Worm (Caenorhabditis elegans) whole organism, L4 larva: ENCODE measurements around the gene F44B9.10.

ENCODE experiments used
- D1046.2 ChIP-seq: fragments of 200-800 bp; sonication (Bioruptor generic); IDR thresholded peaks from 2 replicates; pipeline ENCODE4 v1.3.6; 2022; ENCODE audit warnings: missing genetic modification characterization, missing compliant biosample characterization
- F37D6.2 ChIP-seq: sonication (generic microtip); optimal IDR thresholded peaks from 2 replicates; lab custom pipeline; 2016; ENCODE audit warnings: mild to moderate bottlenecking, missing genetic modification characterization, missing compliant biosample characterization
- F44E2.7 ChIP-seq: fragments of 200-800 bp; sonication (Bioruptor generic); IDR thresholded peaks from 2 replicates; pipeline ENCODE4 v2.1.2; 2022; ENCODE audit warnings: missing genetic modification characterization, missing compliant biosample characterization
- R02D3.7 ChIP-seq: fragments of 150-350 bp; sonication (generic microtip); optimal IDR thresholded peaks from 3 replicates; lab custom pipeline; 2014; ENCODE audit warnings: missing biosample characterization, missing genetic modification characterization
- T20F7.1 ChIP-seq: fragments of 200-800 bp; sonication (Bioruptor generic); optimal IDR thresholded peaks from 2 replicates; lab custom pipeline; 2018; ENCODE audit warnings: mild to moderate bottlenecking, missing genetic modification characterization, missing compliant biosample characterization
- T26A8.4 ChIP-seq: fragments of 200-800 bp; sonication (Bioruptor generic); IDR thresholded peaks from 2 replicates; pipeline ENCODE4 v1.3.6; 2022; ENCODE audit warnings: missing genetic modification characterization, missing compliant biosample characterization
- Y105C5A.15 ChIP-seq: fragments of 200-800 bp; sonication (Bioruptor generic); IDR thresholded peaks from 2 replicates; pipeline ENCODE4 v1.3.6; 2022; ENCODE audit warnings: missing genetic modification characterization, missing compliant biosample characterization
- Y48G9A.11 ChIP-seq: fragments of 200-800 bp; sonication (Bioruptor generic); IDR thresholded peaks from 2 replicates; pipeline ENCODE4 v1.3.6; 2022; ENCODE audit warnings: missing genetic modification reagents, missing genetic modification characterization, missing compliant biosample characterization
- ZK546.5 ChIP-seq, 2 experiments: sonication (generic microtip); optimal IDR thresholded peaks; 2 replicates each; lab custom pipeline; 2017; ENCODE audit warnings: missing biosample characterization in 2 of 2, missing genetic modification characterization in 2 of 2
- aha-1 ChIP-seq: fragments of 150-350 bp; peaks from one replicate; lab custom pipeline; 2014; ENCODE audit warnings: missing biosample characterization, missing genetic modification characterization
- aly-2 ChIP-seq: sonication (generic microtip); optimal IDR thresholded peaks from 2 replicates; lab custom pipeline; 2018; ENCODE audit warnings: missing biosample characterization, missing genetic modification characterization
- ceh-28 ChIP-seq: fragments of 150-350 bp; optimal IDR thresholded peaks from 2 replicates; lab custom pipeline; 2014; ENCODE audit warnings: missing biosample characterization, missing genetic modification reagents, missing genetic modification characterization
- ceh-32 ChIP-seq: sonication (generic microtip); optimal IDR thresholded peaks from 2 replicates; lab custom pipeline; 2016; ENCODE audit warnings: mild to moderate bottlenecking, missing genetic modification characterization, missing compliant biosample characterization; ENCODE audit not compliant: poor library complexity
- ceh-82 ChIP-seq: sonication (generic microtip); optimal IDR thresholded peaks from 2 replicates; lab custom pipeline; 2017; ENCODE audit warnings: missing biosample characterization, missing genetic modification characterization
- ces-1 ChIP-seq: fragments of 150-350 bp; sonication (generic microtip); optimal IDR thresholded peaks from 4 replicates; lab custom pipeline; 2014; ENCODE audit warnings: missing biosample characterization, missing genetic modification reagents, missing genetic modification characterization
- ctbp-1 ChIP-seq: fragments of 200-800 bp; sonication (Bioruptor generic); IDR thresholded peaks from 2 replicates; pipeline ENCODE4 v1.3.6; 2022; ENCODE audit warnings: missing genetic modification reagents, missing genetic modification characterization, missing compliant biosample characterization
- daf-12 ChIP-seq: fragments of 150-350 bp; optimal IDR thresholded peaks from 2 replicates; lab custom pipeline; 2014; ENCODE audit warnings: missing biosample characterization, missing genetic modification reagents, missing genetic modification characterization
- daf-8 ChIP-seq: fragments of 200-800 bp; sonication (Bioruptor generic); IDR thresholded peaks from 2 replicates; pipeline ENCODE4 v1.3.6; 2022; ENCODE audit warnings: missing genetic modification characterization, missing compliant biosample characterization
- egl-43 ChIP-seq: fragments of 200-800 bp; sonication (Bioruptor generic); IDR thresholded peaks from 2 replicates; pipeline ENCODE4 v1.3.6; 2022; ENCODE audit warnings: missing genetic modification reagents, missing genetic modification characterization, missing compliant biosample characterization
- fkh-10 ChIP-seq: fragments of 150-350 bp; optimal IDR thresholded peaks from 2 replicates; lab custom pipeline; 2014; ENCODE audit warnings: missing biosample characterization, missing genetic modification reagents, missing genetic modification characterization
- gei-8 ChIP-seq: fragments of 200-800 bp; sonication (Bioruptor generic); optimal IDR thresholded peaks from 2 replicates; lab custom pipeline; 2018; ENCODE audit warnings: mild to moderate bottlenecking, missing genetic modification characterization, missing compliant biosample characterization
- hlh-11 ChIP-seq: fragments of 200-800 bp; sonication (Bioruptor generic); optimal IDR thresholded peaks from 2 replicates; lab custom pipeline; 2018; ENCODE audit warnings: mild to moderate bottlenecking, missing genetic modification characterization, missing compliant biosample characterization
- hmg-1.1 ChIP-seq: fragments of 200-800 bp; sonication (Bioruptor generic); IDR thresholded peaks from 2 replicates; pipeline ENCODE4 v1.3.6; 2022; ENCODE audit warnings: missing genetic modification reagents, missing genetic modification characterization, missing compliant biosample characterization
- lin-13 ChIP-seq: fragments of 150-350 bp; optimal IDR thresholded peaks from 2 replicates; lab custom pipeline; 2014; ENCODE audit warnings: missing biosample characterization, missing genetic modification reagents, missing genetic modification characterization
- lin-15B ChIP-seq: fragments of 150-350 bp; sonication (generic microtip); optimal IDR thresholded peaks from 3 replicates; lab custom pipeline; 2014; ENCODE audit warnings: missing biosample characterization, missing genetic modification characterization
- lin-29 ChIP-seq: fragments of 200-800 bp; sonication (Bioruptor generic); IDR thresholded peaks from 2 replicates; pipeline ENCODE4 v1.3.6; 2022; ENCODE audit warnings: missing genetic modification reagents, missing genetic modification characterization, missing compliant biosample characterization
- lin-38 ChIP-seq: fragments of 200-800 bp; sonication (Bioruptor generic); IDR thresholded peaks from 2 replicates; pipeline ENCODE4 v1.3.6; 2022; ENCODE audit warnings: missing genetic modification reagents, missing genetic modification characterization, missing compliant biosample characterization
- madf-5 ChIP-seq, 2 experiments: fragments of 200-800 bp; sonication (Bioruptor generic); IDR thresholded peaks; 2 replicates each; pipeline ENCODE4 v1.3.6; 2022; ENCODE audit warnings: missing compliant biosample characterization in 2 of 2, missing genetic modification characterization in 2 of 2
- madf-9 ChIP-seq: fragments of 200-800 bp; sonication (Bioruptor generic); conservative IDR thresholded peaks from 2 replicates; pipeline ENCODE4 v1.3.6; 2022; ENCODE audit warnings: missing genetic modification reagents, missing genetic modification characterization, missing compliant biosample characterization
- mdl-1 ChIP-seq, 2 experiments: fragments of 150-350 bp in 1 of 2; sonication (generic microtip) in 1 of 2; optimal IDR thresholded peaks; 2 replicates each; lab custom pipeline; 2014 to 2017; ENCODE audit warnings: missing biosample characterization in 2 of 2, missing genetic modification characterization in 2 of 2
- mes-2 ChIP-seq: sonication (generic microtip); optimal IDR thresholded peaks from 2 replicates; lab custom pipeline; 2016; ENCODE audit warnings: missing genotype, mild to moderate bottlenecking, missing genetic modification characterization, missing compliant biosample characterization; ENCODE audit not compliant: poor library complexity, severe bottlenecking
- mxl-2 ChIP-seq: fragments of 200-800 bp; sonication (Bioruptor generic); conservative IDR thresholded peaks from 2 replicates; pipeline ENCODE4 v1.3.6; 2022; ENCODE audit warnings: missing genetic modification reagents, missing genetic modification characterization, missing compliant biosample characterization
- nhr-11 ChIP-seq: fragments of 150-350 bp; optimal IDR thresholded peaks from 2 replicates; lab custom pipeline; 2014; ENCODE audit warnings: missing biosample characterization, missing genetic modification characterization
- nhr-237 ChIP-seq: sonication (generic microtip); optimal IDR thresholded peaks from 2 replicates; lab custom pipeline; 2017; ENCODE audit warnings: missing biosample characterization, missing genetic modification characterization
- nhr-25 ChIP-seq: sonication (generic microtip); optimal IDR thresholded peaks from 2 replicates; lab custom pipeline; 2017; ENCODE audit warnings: missing genetic modification characterization, mild to moderate bottlenecking, missing compliant biosample characterization, antibody characterized with exemption, moderate library complexity, borderline replicate concordance; ENCODE audit not compliant: insufficient read depth
- nhr-41 ChIP-seq: fragments of 200-800 bp; sonication (Bioruptor generic); IDR thresholded peaks from 2 replicates; pipeline ENCODE4 v1.3.6; 2022; ENCODE audit warnings: missing genetic modification reagents, missing genetic modification characterization, missing compliant biosample characterization
- nhr-42 ChIP-seq: fragments of 200-800 bp; sonication (Bioruptor generic); IDR thresholded peaks from 2 replicates; pipeline ENCODE4 v1.3.6; 2022; ENCODE audit warnings: missing genetic modification characterization, missing compliant biosample characterization
- nhr-48 ChIP-seq: sonication (generic microtip); optimal IDR thresholded peaks from 2 replicates; lab custom pipeline; 2016; ENCODE audit warnings: mild to moderate bottlenecking, missing genetic modification characterization, missing compliant biosample characterization
- nhr-6 ChIP-seq: fragments of 150-350 bp; optimal IDR thresholded peaks from 2 replicates; lab custom pipeline; 2014; ENCODE audit warnings: missing biosample characterization, missing genetic modification characterization
- nhr-77 ChIP-seq: fragments of 150-350 bp; optimal IDR thresholded peaks from 2 replicates; lab custom pipeline; 2014; ENCODE audit warnings: missing biosample characterization, missing genetic modification characterization
- pha-4 ChIP-seq, 2 experiments: fragments of 150-350 bp in 1 of 2; fragments of 200-800 bp in 1 of 2; sonication (Bioruptor generic) in 1 of 2; IDR thresholded peaks in 1 of 2; optimal IDR thresholded peaks in 1 of 2; 2 replicates each; pipeline versions ENCODE4 v1.3.6 to Lab custom; 2014 to 2022; ENCODE audit warnings: missing genetic modification characterization in 2 of 2, missing genetic modification reagents in 2 of 2, missing biosample characterization in 1 of 2, missing compliant biosample characterization in 1 of 2
- php-3 ChIP-seq: fragments of 200-800 bp; sonication (Bioruptor generic); IDR thresholded peaks from 2 replicates; pipeline ENCODE4 v1.3.6; 2022; ENCODE audit warnings: missing genetic modification reagents, missing genetic modification characterization, missing compliant biosample characterization
- rbr-2 ChIP-seq: sonication (generic microtip); optimal IDR thresholded peaks from 2 replicates; lab custom pipeline; 2016; ENCODE audit warnings: missing genotype, missing genetic modification characterization, missing compliant biosample characterization
- skn-1 ChIP-seq: fragments of 150-350 bp; optimal IDR thresholded peaks from 2 replicates; lab custom pipeline; 2014; ENCODE audit warnings: missing biosample characterization, missing genetic modification characterization
- snpc-1.2 ChIP-seq: fragments of 200-800 bp; sonication (Bioruptor generic); IDR thresholded peaks from 2 replicates; pipeline ENCODE4 v1.3.6; 2022; ENCODE audit warnings: missing genetic modification reagents, missing genetic modification characterization, missing compliant biosample characterization
- spr-1 ChIP-seq: sonication (generic microtip); optimal IDR thresholded peaks from 2 replicates; lab custom pipeline; 2016; ENCODE audit warnings: mild to moderate bottlenecking, missing genetic modification characterization, missing compliant biosample characterization
- tra-1 ChIP-seq: fragments of 200-800 bp; sonication (Bioruptor generic); IDR thresholded peaks from 2 replicates; pipeline ENCODE4 v1.3.6; 2022; ENCODE audit warnings: missing genetic modification reagents, missing genetic modification characterization, missing compliant biosample characterization
- unc-130 ChIP-seq: sonication (generic microtip); optimal IDR thresholded peaks from 2 replicates; lab custom pipeline; 2016; ENCODE audit warnings: missing genetic modification reagents, missing genetic modification characterization, missing compliant biosample characterization
- unc-39 ChIP-seq: sonication (generic microtip); optimal IDR thresholded peaks from 2 replicates; lab custom pipeline; 2017; ENCODE audit warnings: missing biosample characterization, missing genetic modification characterization
- zip-11 ChIP-seq: fragments of 200-800 bp; sonication (Bioruptor generic); IDR thresholded peaks from 2 replicates; pipeline ENCODE4 v1.3.6; 2022; ENCODE audit warnings: missing genetic modification characterization, missing compliant biosample characterization
- zip-2 ChIP-seq: fragments of 150-350 bp; optimal IDR thresholded peaks from 2 replicates; lab custom pipeline; 2014; ENCODE audit warnings: missing biosample characterization, missing genetic modification characterization

F44B9.10 gene

DNA sequence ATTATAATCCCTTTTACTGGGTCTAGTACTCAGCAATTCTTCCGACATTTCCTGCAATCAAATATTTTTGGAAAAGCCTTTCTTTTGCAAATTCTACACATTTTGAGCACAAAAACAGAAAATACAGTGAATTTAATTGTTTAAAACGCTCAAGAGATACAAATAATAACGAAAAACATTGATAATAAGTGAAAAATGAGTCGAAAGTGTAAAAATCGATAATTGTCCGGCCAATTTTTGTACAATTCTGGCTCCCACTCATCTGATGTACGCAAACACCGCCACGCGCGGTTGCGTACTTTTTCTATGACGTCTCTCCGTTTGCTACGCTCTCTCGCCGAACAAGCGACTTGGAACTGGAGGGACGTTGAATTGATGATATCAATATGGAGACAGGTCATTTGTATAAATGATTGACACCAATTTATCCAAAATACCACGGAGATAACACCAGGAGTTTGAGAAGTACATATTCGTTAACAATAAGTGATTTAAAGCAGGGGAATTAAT is 12.6 kb downstream of the F44B9.10 start, which contains the start of gene lin-36 (continued):
- TF ChIP-seq spr-1 (tag; lab: Kevin White, UChicago) (no peak), nhr-6 (peak; percentile 87), Y48G9A.11 (GFP tag; lab: Robert Waterston, UW) (no peak), nhr-11 (tag; lab: Kevin White, UChicago) (no peak), zip-2 (tag; lab: Kevin White, UChicago) (no peak), ctbp-1 (GFP tag; lab: Robert Waterston, UW) (no peak), zip-11 (GFP tag; lab: Robert Waterston, UW) (no peak), madf-5 (GFP tag; IDR thresholded peaks at IDR 0.05; lab: Robert Waterston, UW) (no peak), F37D6.2 (tag; lab: Kevin White, UChicago) (peak; percentile 24), T26A8.4 (GFP tag; lab: Robert Waterston, UW) (peak; percentile 56), rbr-2 (tag; lab: Kevin White, UChicago) (peak; percentile 57), nhr-77 (tag; lab: Kevin White, UChicago) (peak; percentile 17), ceh-28 (tag; lab: Kevin White, UChicago) (peak; percentile 58), daf-12 (tag; lab: Kevin White, UChicago) (no peak), mdl-1 (tag; optimal IDR thresholded peaks at IDR 0.05; lab: Kevin White, UChicago) (peak in 1 of 2 experiments; percentile 14), fkh-10 (no peak), nhr-48 (no peak), F44E2.7 (GFP tag; lab: Robert Waterston, UW) (no peak), php-3 (GFP tag; lab: Robert Waterston, UW) (no peak), daf-8 (GFP tag; lab: Robert Waterston, UW) (no peak), unc-39 (no peak), skn-1 (tag; lab: Kevin White, UChicago) (no peak), nhr-42 (GFP tag; lab: Robert Waterston, UW) (0 out of 2 replicates have a peak, but pooled peaks have one; percentile 20), hlh-11 (tag; lab: Kevin White, UChicago) (peak; percentile 91), lin-15B (tag; lab: Kevin White, UChicago) (no peak), aha-1 (peak; percentile 6), ces-1 (GFP tag; lab: Kevin White, UChicago) (no peak), gei-8 (GFP tag; lab: Kevin White, UChicago) (no peak), R02D3.7 (tag; lab: Kevin White, UChicago) (no peak), lin-29 (GFP tag; lab: Robert Waterston, UW) (no peak), lin-13 (peak; percentile 84), egl-43 (GFP tag; lab: Robert Waterston, UW) (no peak), pha-4 (GFP tag; IDR thresholded peaks at IDR 0.05; lab: Robert Waterston, UW) (no peak), pha-4 (tag; optimal IDR thresholded peaks at IDR 0.05; lab: Kevin White, UChicago) (peak; percentile 74), ZK546.5 (tag; optimal IDR thresholded peaks at IDR 0.05; lab: Kevin White, UChicago) (no peak), nhr-25 (tag; lab: Kevin White, UChicago) (peak; percentile 11), aly-2 (tag; lab: Kevin White, UChicago) (no peak), lin-38 (GFP tag; lab: Robert Waterston, UW) (peak; percentile 71), T20F7.1 (GFP tag; lab: Kevin White, UChicago) (no peak), mxl-2 (GFP tag; lab: Robert Waterston, UW) (no peak), hmg-1.1 (GFP tag; lab: Robert Waterston, UW) (peak; percentile 70), D1046.2 (no peak), nhr-41 (no peak), nhr-237 (tag; lab: Kevin White, UChicago) (no peak), mes-2 (peak; percentile 91), madf-9 (GFP tag; lab: Robert Waterston, UW) (0 out of 2 replicates have a peak, but pooled peaks have one; percentile 21), tra-1 (GFP tag; lab: Robert Waterston, UW) (no peak), ceh-32 (tag; lab: Kevin White, UChicago) (no peak), snpc-1.2 (GFP tag; lab: Robert Waterston, UW) (no peak), Y105C5A.15 (GFP tag; lab: Robert Waterston, UW) (no peak), unc-130 (GFP tag; lab: Kevin White, UChicago) (peak; percentile 17), ceh-82 (tag; lab: Kevin White, UChicago) (no peak)
